Worm (Caenorhabditis elegans): ENCODE results near the gene C25D7.5.

C25D7.5 gene

ce11 chrV:15085335-15085800 lies 32.9 kb downstream of the C25D7.5 start, which contains the start of the genes ahsa-1 and C01G10.7 (continued):
- TF ChIP-seq ceh-6 (GFP tag; optimal IDR thresholded peaks at IDR 0.05): no peak
- peak; percentile 76 for TF ChIP-seq zip-5 (tag; optimal IDR thresholded peaks at IDR 0.05)
- TF ChIP-seq nhr-232 (tag; optimal IDR thresholded peaks at IDR 0.05): no peak
- no peak for TF ChIP-seq unc-55 (GFP tag; optimal IDR thresholded peaks at IDR 0.05)
- TF ChIP-seq ceh-30 (tag; optimal IDR thresholded peaks at IDR 0.05): peak; percentile 67
- TF ChIP-seq ztf-16 (tag; optimal IDR thresholded peaks at IDR 0.05): peak; percentile 70
- no peak for TF ChIP-seq C38D4.7 (GFP tag; optimal IDR thresholded peaks at IDR 0.05)
- TF ChIP-seq fkh-6 (tag; optimal IDR thresholded peaks at IDR 0.05): peak; percentile 62
- peak; percentile 81 for TF ChIP-seq ceh-18 (tag; optimal IDR thresholded peaks at IDR 0.05)
- TF ChIP-seq npax-4 (tag; optimal IDR thresholded peaks at IDR 0.05): no peak
- peak; percentile 67 for TF ChIP-seq fax-1 (tag; optimal IDR thresholded peaks at IDR 0.05)
- TF ChIP-seq gmeb-2 (tag; optimal IDR thresholded peaks at IDR 0.05): peak; percentile 15
- TF ChIP-seq nfya-1 (tag; optimal IDR thresholded peaks at IDR 0.05): peak; percentile 83
- no peak for TF ChIP-seq fkh-10 (GFP tag; optimal IDR thresholded peaks at IDR 0.05)

- no peak for TF ChIP-seq pha-2 (tag; optimal IDR thresholded peaks at IDR 0.05)
- no peak for TF ChIP-seq che-1 (tag; optimal IDR thresholded peaks at IDR 0.05)
- no peak for TF ChIP-seq lim-6 (tag; optimal IDR thresholded peaks at IDR 0.05)
- no peak for TF ChIP-seq gmeb-2 (tag; optimal IDR thresholded peaks at IDR 0.05)
- no peak for TF ChIP-seq ceh-31 (tag; optimal IDR thresholded peaks at IDR 0.05)
- TF ChIP-seq fkh-10 (GFP tag; optimal IDR thresholded peaks at IDR 0.05): no peak
- no peak for TF ChIP-seq odd-2 (tag; optimal IDR thresholded peaks at IDR 0.05)
- TF ChIP-seq elt-2 (tag; optimal IDR thresholded peaks at IDR 0.05): no peak
- no peak for TF ChIP-seq C08G9.2 (tag; optimal IDR thresholded peaks at IDR 0.05)
- no peak for TF ChIP-seq eyg-1 (tag; optimal IDR thresholded peaks at IDR 0.05)
- no peak for TF ChIP-seq ceh-24 (tag; optimal IDR thresholded peaks at IDR 0.05)
- TF ChIP-seq nfya-1 (tag; optimal IDR thresholded peaks at IDR 0.05): no peak
- no peak for TF ChIP-seq mec-3 (tag; optimal IDR thresholded peaks at IDR 0.05; ENCODE audit: borderline replicate concordance)
- no peak for TF ChIP-seq K02D7.2 (tag; optimal IDR thresholded peaks at IDR 0.05)
- no peak for TF ChIP-seq dve-1 (tag; optimal IDR thresholded peaks at IDR 0.05)
- no peak for TF ChIP-seq hlh-30 (tag; optimal IDR thresholded peaks at IDR 0.05; ENCODE audit: insufficient read depth)
- TF ChIP-seq fkh-6 (tag; optimal IDR thresholded peaks at IDR 0.05): no peak
- TF ChIP-seq pha-4 (tag; optimal IDR thresholded peaks at IDR 0.05): no peak
- no peak for TF ChIP-seq ceh-6 (GFP tag; optimal IDR thresholded peaks at IDR 0.05)
These were observed 34.8 kb downstream of the C25D7.5 start, which contains the start of the genes C01G10.15 and C01G10.6 for ce11 chrV:15087207-15087706. TSS of gene C01G10.15 (minus strand) at chrV:15087307. TSS of gene C01G10.6 (plus strand) at chrV:15087656.

ce11 chrV:15088613-15089012 lies 36.2 kb downstream of the C25D7.5 start, which contains the start of gene C01G10.18:
TSS of gene C01G10.18 (minus strand) at chrV:15088713.
- TF ChIP-seq madf-2 (tag; optimal IDR thresholded peaks at IDR 0.05) (no peak), K02D7.2 (tag; optimal IDR thresholded peaks at IDR 0.05) (no peak), sox-2 (GFP tag; IDR thresholded peaks at IDR 0.05) (no peak), che-1 (tag; optimal IDR thresholded peaks at IDR 0.05) (no peak), pha-4 (tag; optimal IDR thresholded peaks at IDR 0.05) (no peak), lim-6 (tag; optimal IDR thresholded peaks at IDR 0.05) (no peak), pha-2 (tag; optimal IDR thresholded peaks at IDR 0.05) (no peak), ztf-16 (tag; optimal IDR thresholded peaks at IDR 0.05) (no peak), pag-3 (tag; optimal IDR thresholded peaks at IDR 0.05; ENCODE audit: borderline replicate concordance) (no peak), tbx-7 (tag; optimal IDR thresholded peaks at IDR 0.05) (no peak), ceh-2 (tag; optimal IDR thresholded peaks at IDR 0.05) (no peak), fax-1 (tag; optimal IDR thresholded peaks at IDR 0.05) (no peak), hlh-6 (tag; optimal IDR thresholded peaks at IDR 0.05) (no peak), ceh-48 (tag; optimal IDR thresholded peaks at IDR 0.05) (no peak), ceh-6 (GFP tag; optimal IDR thresholded peaks at IDR 0.05) (no peak)

ce11 chrV:15089438-15089837 lies 37.0 kb downstream of the C25D7.5 start, which contains the start of the genes C01G10.5 and C01G10.4:
TSS of gene C01G10.5 (minus strand) at chrV:15089538.
TSS of gene C01G10.4 (plus strand) at chrV:15089740.
- TF ChIP-seq ama-1 (optimal IDR thresholded peaks at IDR 0.05) (no peak), dve-1 (tag; optimal IDR thresholded peaks at IDR 0.05) (no peak), pha-4 (tag; optimal IDR thresholded peaks at IDR 0.05) (no peak), elt-4 (tag; optimal IDR thresholded peaks at IDR 0.05) (no peak), ceh-48 (tag; optimal IDR thresholded peaks at IDR 0.05) (no peak), ceh-31 (tag; optimal IDR thresholded peaks at IDR 0.05) (no peak)
